Worm (Caenorhabditis elegans) whole organism, mixed stage, embryonic: ENCODE results near the gene T21D12.7.

ENCODE experiments used
- M03D4.4 ChIP-seq: sonication (generic microtip); optimal IDR thresholded peaks from 2 replicates; lab custom pipeline; 2017; ENCODE audit warnings: mild to moderate bottlenecking, missing genetic modification characterization, missing compliant biosample characterization
- bed-3 ChIP-seq: fragments of 200-800 bp; sonication (Bioruptor generic); optimal IDR thresholded peaks from 3 replicates; lab custom pipeline; 2018; ENCODE audit warnings: mild to moderate bottlenecking, missing genetic modification characterization, moderate library complexity, missing compliant biosample characterization
- elt-3 ChIP-seq: fragments of 150-350 bp; optimal IDR thresholded peaks from 2 replicates; lab custom pipeline; 2014; ENCODE audit warnings: missing biosample characterization, missing genetic modification characterization
- flh-1 ChIP-seq: fragments of 200-800 bp; sonication (Bioruptor generic); optimal IDR thresholded peaks from 2 replicates; lab custom pipeline; 2018; ENCODE audit warnings: mild to moderate bottlenecking, missing genetic modification characterization, moderate library complexity, missing compliant biosample characterization
- lin-13 ChIP-seq: fragments of 150-350 bp; optimal IDR thresholded peaks from 2 replicates; lab custom pipeline; 2014; ENCODE audit warnings: missing biosample characterization, missing genetic modification characterization
- mep-1 ChIP-seq: fragments of 150-350 bp; optimal IDR thresholded peaks from 2 replicates; lab custom pipeline; 2017; ENCODE audit warnings: missing biosample characterization, missing genetic modification reagents, missing genetic modification characterization, inconsistent platforms
- nhr-237 ChIP-seq: fragments of 150-350 bp; optimal IDR thresholded peaks from 2 replicates; lab custom pipeline; 2014; ENCODE audit warnings: missing biosample characterization, missing genetic modification characterization
- nhr-76 ChIP-seq: sonication (generic microtip); optimal IDR thresholded peaks from 2 replicates; lab custom pipeline; 2017; ENCODE audit warnings: missing biosample characterization, missing genetic modification characterization
- pha-4 ChIP-seq: fragments of 150-350 bp; optimal IDR thresholded peaks from 2 replicates; lab custom pipeline; 2018; ENCODE audit warnings: missing biosample characterization, missing genetic modification reagents, missing genetic modification characterization
- snpc-4 ChIP-seq: fragments of 150-350 bp; optimal IDR thresholded peaks from 2 replicates; lab custom pipeline; 2014; ENCODE audit warnings: missing biosample characterization, missing genetic modification characterization
- sptf-1 ChIP-seq: sonication (generic microtip); optimal IDR thresholded peaks from 2 replicates; lab custom pipeline; 2017; ENCODE audit warnings: mild to moderate bottlenecking, missing genetic modification characterization, moderate library complexity, missing compliant biosample characterization
- unc-120 ChIP-seq: sonication (generic microtip); optimal IDR thresholded peaks from 2 replicates; lab custom pipeline; 2017; ENCODE audit warnings: missing genetic modification characterization, missing compliant biosample characterization; ENCODE audit not compliant: poor library complexity, severe bottlenecking
- unc-39 ChIP-seq: fragments of 150-350 bp; optimal IDR thresholded peaks from 2 replicates; lab custom pipeline; 2014; ENCODE audit warnings: missing biosample characterization, missing genetic modification characterization
- ztf-11 ChIP-seq: fragments of 150-350 bp; optimal IDR thresholded peaks from 2 replicates; lab custom pipeline; 2014; ENCODE audit warnings: missing biosample characterization, missing genetic modification characterization

- TF ChIP-seq pha-4 (tag; lab: Kevin White, UChicago): no peak
- TF ChIP-seq lin-13 (tag; lab: Kevin White, UChicago): no peak
- TF ChIP-seq unc-120 (tag; lab: Kevin White, UChicago): no peak
- no peak for TF ChIP-seq snpc-4 (tag; lab: Kevin White, UChicago)
- TF ChIP-seq unc-39 (tag; lab: Kevin White, UChicago): no peak
- TF ChIP-seq nhr-237: no peak
- TF ChIP-seq flh-1 (GFP tag; lab: Kevin White, UChicago): no peak
- no peak for TF ChIP-seq ztf-11 (tag; lab: Kevin White, UChicago)
- no peak for TF ChIP-seq mep-1 (tag; lab: Kevin White, UChicago)
- no peak for TF ChIP-seq nhr-76 (tag; lab: Kevin White, UChicago)
- no peak for TF ChIP-seq M03D4.4 (tag; lab: Kevin White, UChicago)
- TF ChIP-seq elt-3: no peak
- TF ChIP-seq bed-3: no peak
- no peak for TF ChIP-seq sptf-1 (tag; lab: Kevin White, UChicago)
These were observed 3.5 kb upstream of the T21D12.7 start for ce11 chrIV:294737-295136.
